Worm (Caenorhabditis elegans): ENCODE results near the gene glb-10.

The glb-10 gene

DNA sequence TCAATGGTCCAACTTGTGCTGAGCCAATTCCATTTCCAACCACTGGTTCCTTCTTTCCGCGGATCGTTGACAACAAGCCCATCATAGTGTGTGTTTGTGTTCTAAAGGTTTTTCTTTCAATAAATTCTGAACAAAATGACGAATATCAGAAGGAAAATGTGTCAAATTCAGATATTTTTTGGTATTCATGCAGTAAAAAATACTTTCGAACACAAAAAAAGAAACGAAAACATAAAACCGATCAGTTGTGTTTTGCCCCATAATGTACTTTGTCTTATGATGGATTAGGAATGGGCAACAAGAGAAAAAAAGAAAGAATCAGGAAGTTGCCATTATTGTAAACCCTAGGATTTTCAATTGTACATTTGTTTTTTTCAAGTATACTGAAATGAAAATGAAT lies at the start of gene glb-10:
TSS of gene glb-10 (minus strand) at position 101 of the 400 bp plus-strand sequence.
- TF ChIP-seq him-1 (tag; optimal IDR thresholded peaks at IDR 0.05) (no peak), W03F9.2 (tag; optimal IDR thresholded peaks at IDR 0.05) (no peak), dao-5 (tag; optimal IDR thresholded peaks at IDR 0.05) (no peak)

DNA sequence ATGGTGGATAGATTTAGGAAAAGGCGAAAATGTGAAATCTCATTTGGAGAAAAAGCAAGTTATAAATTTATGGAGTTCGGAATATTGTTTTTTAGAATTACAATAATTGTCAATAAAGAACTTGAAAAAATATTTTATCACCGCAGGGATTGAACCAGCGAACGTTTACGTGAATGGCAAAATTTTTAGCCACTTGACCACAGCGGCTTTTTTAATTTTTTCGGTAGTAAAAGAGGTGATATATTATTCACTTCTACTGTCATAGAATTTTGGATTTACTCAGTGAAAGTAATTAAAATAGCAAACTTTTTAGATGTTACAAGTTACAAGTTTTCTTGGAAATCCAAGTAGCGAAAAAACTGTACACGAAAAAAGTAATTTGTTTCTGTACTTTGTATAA lies 49.1 kb upstream of the glb-10 start:
- TF ChIP-seq him-1 (tag; optimal IDR thresholded peaks at IDR 0.05) (no peak), dao-5 (tag; optimal IDR thresholded peaks at IDR 0.05) (no peak), W03F9.2 (tag; optimal IDR thresholded peaks at IDR 0.05) (no peak)

DNA sequence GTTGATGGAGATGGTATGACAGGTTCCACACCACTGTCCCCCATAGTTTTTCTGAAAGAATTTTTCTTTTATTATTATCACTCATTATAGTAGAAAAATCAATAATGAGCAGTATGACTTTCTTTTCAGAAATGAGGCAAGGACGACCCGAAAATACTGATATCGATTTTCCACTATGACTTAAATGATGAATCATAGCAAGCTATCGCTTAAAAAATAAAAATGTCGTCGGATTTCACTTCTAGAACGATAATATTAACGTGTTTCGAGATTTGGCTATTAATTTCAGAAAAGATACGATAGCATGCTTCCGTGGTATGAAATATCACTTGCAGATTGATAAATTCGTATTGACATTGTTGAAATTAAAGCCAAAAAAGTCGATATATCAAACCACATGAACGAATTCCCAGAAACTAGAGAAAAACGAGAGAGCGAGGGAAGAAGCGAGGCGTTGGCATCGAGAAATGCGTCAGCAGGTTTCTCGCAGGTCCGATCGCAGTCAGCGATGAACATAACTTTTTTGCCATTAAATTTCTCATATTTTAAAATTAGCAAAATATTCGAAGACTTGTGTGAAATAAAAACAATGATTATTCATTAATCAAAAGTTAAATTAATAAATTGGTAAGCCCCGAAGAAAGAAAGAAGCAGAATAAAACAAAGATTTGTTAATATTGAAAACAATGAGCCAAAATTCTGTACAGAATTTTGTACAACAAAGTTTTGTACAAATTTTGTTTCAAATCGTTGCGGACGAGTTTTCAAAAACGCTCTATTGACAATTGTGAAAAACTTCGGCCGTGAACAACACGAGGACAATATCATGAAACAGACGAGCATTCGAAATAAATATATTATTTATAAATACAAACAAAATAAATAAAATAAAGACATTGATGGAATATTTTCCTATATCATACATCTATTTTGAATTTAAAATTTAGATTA lies 46.6 kb upstream of the glb-10 start, which contains the start of gene C32D5.11:
TSS of gene C32D5.11 (minus strand) at position 51 of the 951 bp plus-strand sequence.
- TF ChIP-seq W03F9.2 (tag; optimal IDR thresholded peaks at IDR 0.05) (peak; percentile 73), him-1 (tag; optimal IDR thresholded peaks at IDR 0.05) (no peak), dao-5 (tag; optimal IDR thresholded peaks at IDR 0.05) (no peak)

DNA sequence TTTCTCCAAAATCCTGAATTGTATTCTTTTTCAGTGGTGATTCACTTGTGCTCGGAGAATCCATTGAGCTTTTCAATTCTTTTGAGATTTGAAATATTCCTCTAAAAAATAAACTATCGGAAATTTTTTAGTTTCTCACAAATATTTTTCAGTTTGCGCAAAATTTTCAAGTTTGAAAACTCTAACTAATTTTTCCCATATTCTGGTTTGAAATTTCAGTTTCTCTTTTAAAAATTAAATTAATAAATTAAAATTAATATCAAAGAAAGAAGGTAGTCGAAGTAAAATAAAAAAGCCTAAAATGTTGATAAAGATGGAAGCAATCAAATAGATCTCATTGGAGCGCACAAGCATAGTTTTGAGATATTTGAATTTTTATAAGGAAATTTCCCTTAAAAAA lies 42.8 kb upstream of the glb-10 start, which contains the start of gene C32D5.10:
TSS of gene C32D5.10 (minus strand) at position 101 of the 400 bp plus-strand sequence.
- no peak for TF ChIP-seq dao-5 (tag; optimal IDR thresholded peaks at IDR 0.05)
- TF ChIP-seq him-1 (tag; optimal IDR thresholded peaks at IDR 0.05): no peak

DNA sequence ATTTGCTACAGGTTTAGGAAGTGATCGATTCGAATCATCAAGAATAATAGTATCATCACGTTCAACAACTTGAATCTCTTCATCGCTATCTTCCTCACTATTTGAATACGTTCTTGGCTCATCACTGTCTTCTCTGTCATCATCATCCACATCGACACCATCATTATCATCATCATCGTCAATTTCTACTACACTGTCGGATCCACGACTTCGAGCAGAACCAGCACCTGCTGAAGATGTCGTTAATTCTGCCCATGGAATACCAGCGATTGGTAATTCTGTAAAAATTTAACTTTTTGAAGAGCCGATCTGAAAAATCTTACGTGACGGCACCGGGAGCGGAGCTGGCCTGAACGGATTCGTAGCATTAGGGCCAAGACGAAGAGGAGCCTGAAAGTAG lies 40.9 kb upstream of the glb-10 start:
- TF ChIP-seq dao-5 (tag; optimal IDR thresholded peaks at IDR 0.05) (no peak), W03F9.2 (tag; optimal IDR thresholded peaks at IDR 0.05) (no peak), him-1 (tag; optimal IDR thresholded peaks at IDR 0.05) (no peak)

DNA sequence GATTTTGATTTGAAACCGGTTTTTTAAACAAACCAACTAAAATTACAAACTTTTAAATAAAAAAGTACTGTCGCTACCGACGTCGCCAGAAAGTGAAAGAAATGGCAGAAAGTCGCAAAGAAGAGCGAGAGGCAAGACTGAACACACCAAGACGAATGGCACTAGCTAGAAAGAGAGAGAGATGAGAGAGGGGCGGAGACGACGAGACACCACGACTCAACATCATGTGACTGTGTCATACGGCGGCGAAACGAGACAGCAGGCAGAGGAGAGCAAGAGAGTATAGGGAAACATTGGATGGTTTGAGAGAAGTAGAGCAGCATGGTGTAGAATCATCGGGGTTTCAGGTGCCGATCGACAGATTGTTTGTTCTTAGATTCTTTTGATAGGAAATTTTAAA lies 39.3 kb upstream of the glb-10 start:
- TF ChIP-seq W03F9.2 (tag; optimal IDR thresholded peaks at IDR 0.05) (peak; percentile 66), him-1 (tag; optimal IDR thresholded peaks at IDR 0.05) (peak; percentile 18), dao-5 (tag; optimal IDR thresholded peaks at IDR 0.05) (peak; percentile 78)

DNA sequence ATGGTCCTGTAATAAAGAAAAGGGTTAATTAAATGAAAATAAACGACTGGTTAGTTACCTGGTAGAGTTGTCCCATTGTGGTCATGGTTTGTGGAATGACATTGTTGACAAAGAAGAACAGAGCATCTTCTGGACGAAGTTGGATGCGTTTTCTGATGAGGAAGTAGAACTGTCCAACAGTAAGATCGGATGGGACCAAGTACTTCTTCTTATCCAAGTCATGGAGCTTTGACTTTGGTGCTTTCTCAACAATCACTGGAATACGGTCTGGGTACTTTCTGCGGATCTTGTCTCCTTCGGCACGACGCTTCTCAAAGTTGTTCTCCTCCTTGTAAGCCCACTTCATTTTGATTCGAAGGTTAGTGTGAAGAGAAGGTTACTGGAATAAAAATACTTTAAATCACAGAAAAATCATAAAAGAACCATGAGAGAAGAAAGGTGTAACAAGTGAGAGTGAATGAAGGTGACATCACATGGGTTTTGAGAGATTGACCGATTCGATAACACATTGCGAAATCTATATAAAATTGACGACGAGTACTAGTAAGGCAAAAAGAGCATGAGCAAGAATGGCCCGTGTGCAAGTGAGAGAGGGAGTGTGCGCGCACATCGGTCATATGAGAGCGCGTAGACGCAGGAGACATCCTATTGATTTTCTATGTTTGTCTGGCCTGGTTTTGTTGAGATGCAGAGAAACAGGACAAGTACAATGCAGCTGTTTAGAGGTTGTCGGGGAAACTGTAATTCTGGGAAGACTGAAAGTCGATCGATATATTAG lies 38.4 kb upstream of the glb-10 start, which contains the start of gene lgg-1:
TSS of gene lgg-1 (minus strand) at position 379 of the 778 bp plus-strand sequence.
- no peak for TF ChIP-seq dao-5 (tag; optimal IDR thresholded peaks at IDR 0.05)
- no peak for TF ChIP-seq him-1 (tag; optimal IDR thresholded peaks at IDR 0.05)
- no peak for TF ChIP-seq W03F9.2 (tag; optimal IDR thresholded peaks at IDR 0.05)

DNA sequence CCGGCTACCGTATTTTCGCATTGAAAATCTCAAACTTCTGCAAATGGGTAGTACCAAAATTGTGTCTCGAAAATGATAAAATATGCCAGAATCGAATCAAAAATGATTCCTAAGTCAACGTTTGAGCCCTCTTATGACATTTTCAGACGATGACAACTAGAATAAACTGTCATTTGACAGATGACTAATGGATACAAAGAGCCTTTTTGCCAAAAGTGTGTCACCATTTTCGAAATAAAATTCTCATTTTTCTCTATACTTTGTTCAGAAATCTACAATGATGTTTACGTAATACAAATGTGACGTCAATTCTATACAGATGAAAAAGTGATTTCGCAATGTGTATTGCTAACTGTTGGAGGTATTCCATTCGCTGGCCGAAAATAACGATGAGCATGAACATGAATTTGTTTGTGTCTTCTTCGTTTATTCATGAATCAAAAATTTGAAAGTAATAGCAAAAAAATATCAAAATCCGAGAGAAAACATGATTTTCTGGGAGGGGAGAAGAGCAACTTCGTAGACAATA lies 37.5 kb upstream of the glb-10 start:
- TF ChIP-seq W03F9.2 (tag; optimal IDR thresholded peaks at IDR 0.05) (no peak), him-1 (tag; optimal IDR thresholded peaks at IDR 0.05) (no peak), dao-5 (tag; optimal IDR thresholded peaks at IDR 0.05) (no peak)

DNA sequence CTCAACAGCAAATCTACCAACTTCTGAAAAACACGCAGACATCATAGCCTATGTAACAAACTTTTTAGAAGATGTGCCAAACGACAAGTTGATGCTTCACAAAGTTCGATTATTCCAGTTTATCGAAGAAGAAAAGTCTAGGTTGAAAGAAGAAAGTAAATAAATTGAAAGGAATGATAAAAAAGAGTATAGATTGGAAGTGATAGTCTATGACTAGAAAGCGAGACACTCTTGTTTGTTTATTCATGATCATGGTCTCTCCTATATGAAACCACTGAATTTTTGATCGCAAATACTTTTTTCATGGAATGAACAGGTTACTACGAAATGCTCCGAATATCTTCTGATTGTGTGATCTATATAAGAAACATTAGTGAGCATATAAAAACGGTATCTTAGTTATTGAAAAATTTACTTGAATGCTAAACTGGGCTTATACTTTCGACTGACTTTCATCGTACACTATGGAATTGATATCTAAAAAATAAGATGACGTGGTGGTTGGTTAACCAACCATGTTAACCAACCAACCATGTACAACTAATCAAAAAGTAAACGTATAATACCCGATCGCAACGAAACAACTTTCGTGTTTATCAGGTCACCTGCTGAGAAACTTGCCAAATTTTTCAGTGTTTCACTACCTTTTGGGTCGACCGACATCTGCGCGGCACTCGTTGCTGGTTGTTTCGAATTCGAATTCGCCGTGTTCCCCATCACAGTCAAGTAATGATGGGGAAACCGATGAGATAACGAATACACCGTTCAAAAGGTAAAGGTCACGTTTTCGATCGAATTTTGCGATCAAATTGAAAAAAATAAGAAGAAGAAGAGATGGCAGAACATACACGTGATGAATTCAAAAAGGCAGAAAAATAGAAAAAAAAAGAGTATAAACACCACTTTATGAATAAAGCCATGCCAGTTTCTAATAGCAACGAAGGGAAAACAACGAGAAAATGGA lies 36.4 kb upstream of the glb-10 start, which contains the start of gene C32D5.8:
TSS of gene C32D5.8 (minus strand) at position 770 of the 964 bp plus-strand sequence.
- no peak for TF ChIP-seq dao-5 (tag; optimal IDR thresholded peaks at IDR 0.05)
- no peak for TF ChIP-seq him-1 (tag; optimal IDR thresholded peaks at IDR 0.05)
- no peak for TF ChIP-seq W03F9.2 (tag; optimal IDR thresholded peaks at IDR 0.05)

DNA sequence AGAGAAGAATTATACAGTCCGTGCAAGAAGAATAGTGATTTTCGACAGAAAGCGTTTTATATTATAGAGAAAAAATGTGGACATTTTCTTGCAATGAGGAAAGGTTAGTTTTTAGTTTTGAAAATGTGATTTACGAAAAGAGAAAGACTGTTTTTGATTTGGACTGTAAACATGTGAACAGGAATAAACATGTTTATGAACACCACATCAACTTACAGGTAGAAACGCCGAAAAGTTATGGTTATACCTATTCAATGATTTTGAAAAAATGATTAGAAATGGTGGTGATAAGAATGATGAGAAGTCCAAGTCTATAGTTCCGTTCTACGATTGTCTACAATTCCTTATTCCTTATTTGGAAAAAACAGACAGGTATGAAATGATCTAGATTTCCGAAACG lies 35.4 kb upstream of the glb-10 start:
- no peak for TF ChIP-seq W03F9.2 (tag; optimal IDR thresholded peaks at IDR 0.05)
- no peak for TF ChIP-seq dao-5 (tag; optimal IDR thresholded peaks at IDR 0.05)
- no peak for TF ChIP-seq him-1 (tag; optimal IDR thresholded peaks at IDR 0.05)

DNA sequence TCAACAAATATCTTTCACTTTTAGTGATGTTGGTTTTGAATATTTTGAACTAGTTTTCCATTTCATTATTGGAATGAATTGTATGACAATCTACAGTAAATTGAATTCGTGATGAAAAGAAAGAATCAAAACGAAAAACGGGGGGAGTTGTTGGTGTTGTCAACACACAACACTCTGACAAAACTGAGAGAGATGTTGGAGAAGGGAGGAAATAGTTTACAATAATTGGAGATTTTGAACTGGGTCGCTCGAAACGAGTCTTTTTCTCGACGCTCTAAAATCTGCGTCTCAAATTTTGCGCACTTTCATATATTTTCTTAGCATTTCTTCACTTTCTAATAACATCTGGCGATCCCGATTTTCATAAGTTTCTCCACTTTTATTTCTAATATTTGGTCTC lies 34.8 kb upstream of the glb-10 start, which contains the start of gene txt-18:
TSS of gene txt-18 (plus strand) at position 180 of the 400 bp plus-strand sequence.
- TF ChIP-seq W03F9.2 (tag; optimal IDR thresholded peaks at IDR 0.05): no peak
- TF ChIP-seq dao-5 (tag; optimal IDR thresholded peaks at IDR 0.05): no peak
- no peak for TF ChIP-seq him-1 (tag; optimal IDR thresholded peaks at IDR 0.05)

DNA sequence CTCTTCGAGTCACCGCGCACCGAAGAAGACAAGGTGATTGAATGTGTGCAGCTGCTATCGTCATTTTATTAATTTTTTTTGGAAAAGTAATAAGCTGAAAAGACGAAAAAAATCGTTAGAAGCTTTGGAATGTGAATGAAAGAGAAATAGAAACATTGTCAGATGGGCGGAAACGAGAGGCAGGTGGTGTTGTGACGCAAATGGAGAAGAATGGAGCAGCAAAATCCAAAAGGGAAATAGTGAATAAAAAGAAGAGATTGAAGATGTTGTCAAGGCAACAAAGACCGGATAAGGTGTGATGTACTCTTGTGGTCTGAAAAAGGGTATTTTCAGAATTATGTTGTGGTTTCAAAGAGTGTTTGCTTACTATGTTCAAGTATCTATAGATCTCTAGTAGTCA lies 33.4 kb upstream of the glb-10 start:
- TF ChIP-seq W03F9.2 (tag; optimal IDR thresholded peaks at IDR 0.05) (no peak), him-1 (tag; optimal IDR thresholded peaks at IDR 0.05) (no peak), dao-5 (tag; optimal IDR thresholded peaks at IDR 0.05) (no peak)
